Fruit fly (Drosophila melanogaster): ENCODE data around the gene CG31229.

The CG31229 gene

DNA sequence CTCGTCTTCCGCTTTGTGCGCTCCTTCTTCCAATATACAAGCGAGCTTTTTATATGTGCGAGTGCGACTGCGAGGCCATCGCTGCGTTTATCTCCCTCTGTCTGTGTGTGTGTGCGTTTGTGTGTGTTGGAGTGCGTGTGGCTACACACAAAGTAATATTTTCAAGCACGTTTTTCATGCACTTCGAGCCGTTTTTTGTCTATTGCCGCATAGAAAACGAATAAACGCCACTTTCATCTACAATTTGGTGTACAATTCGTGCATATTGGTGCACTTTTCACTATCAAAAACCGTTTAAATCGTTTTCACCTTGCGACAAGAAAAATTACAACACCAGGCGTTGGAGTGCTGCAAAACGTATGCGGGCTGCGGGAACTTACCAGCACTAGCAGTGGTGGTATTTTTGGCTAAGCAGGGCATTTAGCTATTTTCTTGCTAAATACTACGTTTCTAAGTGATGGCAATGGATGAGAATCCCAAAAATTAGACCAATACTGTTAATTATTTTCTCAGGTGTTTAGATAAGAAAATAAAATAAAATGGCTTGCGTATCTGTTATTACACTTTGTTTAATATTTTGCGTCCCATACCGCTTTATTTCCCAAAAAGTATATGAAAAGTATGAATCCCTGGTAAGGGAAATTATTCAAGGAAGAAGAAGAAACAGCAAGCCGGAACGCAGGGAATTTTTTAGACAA lies 8.6 kb upstream of the CG31229 start, which contains the start of the genes CG31224 and CstF64 (continued):
- no peak for TF ChIP-seq ac (GFP tag; optimal IDR thresholded peaks at IDR 0.05)
- TF ChIP-seq aop (GFP tag; IDR thresholded peaks at IDR 0.05), result no peak
- peak; percentile 85 for TF ChIP-seq Ptx1 (GFP tag; IDR thresholded peaks at IDR 0.05)
- TF ChIP-seq CG17186 (GFP tag; optimal IDR thresholded peaks at IDR 0.05), result peak; percentile 66
- peak; percentile 41; the same call in 1 of the 2 replicates for TF ChIP-seq gt (GFP tag; IDR thresholded peaks at IDR 0.05)
- no peak for TF ChIP-seq CG10321 (GFP tag; IDR thresholded peaks at IDR 0.05)
- TF ChIP-seq CG5245 (GFP tag; optimal IDR thresholded peaks at IDR 0.05), result peak; percentile 76
- TF ChIP-seq CG18011 (GFP tag; optimal IDR thresholded peaks at IDR 0.05), result no peak
- peak; percentile 99 for TF ChIP-seq Ets65A (GFP tag)
- TF ChIP-seq fd64A (GFP tag; optimal IDR thresholded peaks at IDR 0.05), result peak; percentile 60
- TF ChIP-seq ato (GFP tag; IDR thresholded peaks at IDR 0.05; ENCODE audit: partially characterized antibody), result no peak
- no peak for TF ChIP-seq Dip2 (GFP tag; IDR thresholded peaks at IDR 0.05)
- TF ChIP-seq tup (GFP tag; optimal IDR thresholded peaks at IDR 0.05), result peak; percentile 71
- TF ChIP-seq CG4282 (GFP tag; optimal IDR thresholded peaks at IDR 0.05), result peak; percentile 84
- TF ChIP-seq CG2116 (GFP tag; optimal IDR thresholded peaks at IDR 0.05), result peak; percentile 75
- TF ChIP-seq Deaf1 (tag; optimal IDR thresholded peaks at IDR 0.05), result no peak
- TF ChIP-seq C15 (GFP tag; IDR thresholded peaks at IDR 0.05), result peak; percentile 43; the same call in 1 of the 3 replicates
- TF ChIP-seq Eip74EF (GFP tag; optimal IDR thresholded peaks at IDR 0.05), result peak in 1 of 2 experiments; percentile 6
- TF ChIP-seq CG12071 (GFP tag; optimal IDR thresholded peaks at IDR 0.05), result no peak
- TF ChIP-seq MBD-R2 (GFP tag; IDR thresholded peaks at IDR 0.05), result peak; percentile 77
- TF ChIP-seq sna (GFP tag; IDR thresholded peaks at IDR 0.05; ENCODE audit: partially characterized antibody), result no peak
- TF ChIP-seq CG14441 (GFP tag; IDR thresholded peaks at IDR 0.05), result peak; percentile 85
- TF ChIP-seq pb (GFP tag; optimal IDR thresholded peaks at IDR 0.05), result peak; percentile 82
- TF ChIP-seq CG6813 (GFP tag; optimal IDR thresholded peaks at IDR 0.05), result peak; percentile 11
- TF ChIP-seq croc (GFP tag; conservative IDR thresholded peaks at IDR 0.05), result peak; percentile 55
- peak; percentile 77 for TF ChIP-seq CG32772 (GFP tag; IDR thresholded peaks at IDR 0.05)
- peak; percentile 98 for TF ChIP-seq sens (GFP tag)
- TF ChIP-seq CG31224 (GFP tag; IDR thresholded peaks at IDR 0.05), result peak; percentile 91
- TF ChIP-seq Stat92E (GFP tag; optimal IDR thresholded peaks at IDR 0.05), result peak in 1 of 3 experiments; percentile 73
- peak; percentile 73 for TF ChIP-seq Atf6 (GFP tag; IDR thresholded peaks at IDR 0.05)
- peak; percentile 81 for TF ChIP-seq grau (tag; optimal IDR thresholded peaks at IDR 0.05)
- TF ChIP-seq sqz (GFP tag; optimal IDR thresholded peaks at IDR 0.05), result no peak
- peak; percentile 52 for TF ChIP-seq CG31388 (GFP tag; optimal IDR thresholded peaks at IDR 0.05)
- TF ChIP-seq sc (optimal IDR thresholded peaks at IDR 0.05), result no peak
- peak; percentile 74 for TF ChIP-seq sc (GFP tag; optimal IDR thresholded peaks at IDR 0.05)
- TF ChIP-seq CG8478 (optimal IDR thresholded peaks at IDR 0.05), result peak; percentile 82
- TF ChIP-seq CG10209 (GFP tag; optimal IDR thresholded peaks at IDR 0.05), result no peak
- TF ChIP-seq CG9215 (GFP tag; IDR thresholded peaks at IDR 0.05), result peak; percentile 79
- TF ChIP-seq dmrt11E (tag; optimal IDR thresholded peaks at IDR 0.05), result peak; percentile 74
- TF ChIP-seq Usf (GFP tag; optimal IDR thresholded peaks at IDR 0.05), result peak; percentile 59
- peak; percentile 86; the same call in 2 of the 3 replicates for TF ChIP-seq zfh1 (GFP tag; IDR thresholded peaks at IDR 0.05)
- TF ChIP-seq CG10565 (GFP tag; optimal IDR thresholded peaks at IDR 0.05), result peak; percentile 12
- peak; percentile 51; the same call in 1 of the 2 replicates for TF ChIP-seq cas (GFP tag; IDR thresholded peaks at IDR 0.05)
- TF ChIP-seq nmo (GFP tag; optimal IDR thresholded peaks at IDR 0.05), result peak; percentile 89
- TF ChIP-seq dysf (GFP tag; IDR thresholded peaks at IDR 0.05), result peak; percentile 80
- peak; percentile 53 for TF ChIP-seq run (tag; optimal IDR thresholded peaks at IDR 0.05)
- TF ChIP-seq Xrp1 (GFP tag; IDR thresholded peaks at IDR 0.05), result peak; percentile 84
- peak; percentile 59 for TF ChIP-seq CG6683 (GFP tag; optimal IDR thresholded peaks at IDR 0.05)
- 0 out of 3 replicates have a peak, but pooled peaks have one; percentile 36 for TF ChIP-seq Opbp (GFP tag; IDR thresholded peaks at IDR 0.05; ENCODE audit: partially characterized antibody)
- no peak for TF ChIP-seq CG42726 (GFP tag; IDR thresholded peaks at IDR 0.05; ENCODE audit: partially characterized antibody)

All from whole organism, embryonic.